Fruit fly (Drosophila melanogaster): ENCODE data around the gene GAPcenA.

DNA sequence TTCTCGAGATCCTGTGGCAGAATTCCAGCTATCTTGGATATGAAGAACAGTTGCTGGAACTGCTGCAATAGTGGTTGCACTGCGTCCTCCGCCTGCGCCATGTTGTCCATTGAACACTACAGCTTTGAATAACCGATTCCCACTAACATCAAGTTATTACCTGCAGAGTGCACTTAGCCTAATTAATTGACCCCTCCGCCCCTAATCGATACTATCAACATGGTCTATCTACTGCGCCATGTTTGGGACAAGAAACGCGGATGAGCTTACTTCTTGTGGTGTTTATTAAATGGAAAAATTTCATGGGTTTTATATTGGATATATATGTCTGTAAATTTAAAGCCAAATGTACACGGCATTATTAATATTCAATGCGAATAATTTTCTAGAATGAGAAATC is 39.5 kb upstream of the GAPcenA start, which contains the start of gene Gr66a:
- TF ChIP-seq toe (GFP tag; optimal IDR thresholded peaks at IDR 0.05) (no peak), tj (GFP tag; optimal IDR thresholded peaks at IDR 0.05) (no peak), pad (GFP tag; optimal IDR thresholded peaks at IDR 0.05) (no peak), Clk (GFP tag; optimal IDR thresholded peaks at IDR 0.05) (no peak), Crg-1 (GFP tag; optimal IDR thresholded peaks at IDR 0.05) (no peak), CG7045 (GFP tag; optimal IDR thresholded peaks at IDR 0.05) (no peak), cic (GFP tag; optimal IDR thresholded peaks at IDR 0.05) (no peak), kay (GFP tag; ENCODE audit: borderline replicate concordance) (no peak), CG33017 (tag; optimal IDR thresholded peaks at IDR 0.05) (no peak), CG7101 (tag; optimal IDR thresholded peaks at IDR 0.05) (no peak), Mnt (GFP tag; optimal IDR thresholded peaks at IDR 0.05) (no peak)

Data from whole organism, adult.